Worm (Caenorhabditis elegans): ENCODE data around the gene str-214.

ce11 chrV:16266514-16266913, 48.6 kb upstream of the str-214 start, which contains the start of gene T13F3.4:
- TF ChIP-seq F39B2.1 (GFP tag; IDR thresholded peaks at IDR 0.05) (no peak), rpc-1 (optimal IDR thresholded peaks at IDR 0.05) (no peak), rpc-1 (tag; optimal IDR thresholded peaks at IDR 0.05) (no peak), snpc-1.3 (tag; optimal IDR thresholded peaks at IDR 0.05; ENCODE audit: insufficient read depth) (no peak)
